Worm (Caenorhabditis elegans) whole organism, L4 larva: Measurements from ENCODE around the gene rpoa-49.
A peak's percentile ranks its signal among the peaks of the same experiment; 100 is the strongest.

Source experiments
- F10B5.3 ChIP-seq: sonication (generic microtip); optimal IDR thresholded peaks from 2 replicates; lab custom pipeline; 2016; ENCODE audit warnings: mild to moderate bottlenecking, missing genetic modification characterization, missing compliant biosample characterization
- F26F4.8 ChIP-seq: fragments of 200-800 bp; sonication (Bioruptor generic); conservative IDR thresholded peaks from 2 replicates; pipeline ENCODE4 v1.3.6; 2022; ENCODE audit warnings: missing genetic modification characterization, missing compliant biosample characterization
- F37D6.2 ChIP-seq: sonication (generic microtip); optimal IDR thresholded peaks from 2 replicates; lab custom pipeline; 2016; ENCODE audit warnings: mild to moderate bottlenecking, missing genetic modification characterization, missing compliant biosample characterization
- T26A8.4 ChIP-seq: fragments of 200-800 bp; sonication (Bioruptor generic); IDR thresholded peaks from 2 replicates; pipeline ENCODE4 v1.3.6; 2022; ENCODE audit warnings: missing genetic modification characterization, missing compliant biosample characterization
- Y105C5A.15 ChIP-seq: fragments of 200-800 bp; sonication (Bioruptor generic); IDR thresholded peaks from 2 replicates; pipeline ENCODE4 v1.3.6; 2022; ENCODE audit warnings: missing genetic modification characterization, missing compliant biosample characterization
- Y48G9A.11 ChIP-seq: fragments of 200-800 bp; sonication (Bioruptor generic); IDR thresholded peaks from 2 replicates; pipeline ENCODE4 v1.3.6; 2022; ENCODE audit warnings: missing genetic modification reagents, missing genetic modification characterization, missing compliant biosample characterization
- Y75B8A.6 ChIP-seq: fragments of 200-800 bp; sonication (Bioruptor generic); IDR thresholded peaks from 2 replicates; pipeline ENCODE4 v1.3.6; 2022; ENCODE audit warnings: missing genetic modification reagents, missing genetic modification characterization, missing compliant biosample characterization
- aly-2 ChIP-seq: sonication (generic microtip); optimal IDR thresholded peaks from 2 replicates; lab custom pipeline; 2018; ENCODE audit warnings: missing biosample characterization, missing genetic modification characterization
- attf-4 ChIP-seq: sonication (generic microtip); optimal IDR thresholded peaks from 3 replicates; lab custom pipeline; 2017; ENCODE audit warnings: missing biosample characterization, missing genetic modification characterization
- ceh-20 ChIP-seq: fragments of 200-800 bp; sonication (Bioruptor generic); IDR thresholded peaks from 2 replicates; pipeline ENCODE4 v1.3.6; 2022; ENCODE audit warnings: missing genetic modification reagents, missing genetic modification characterization, missing compliant biosample characterization
- ceh-44 ChIP-seq: fragments of 200-800 bp; sonication (Bioruptor generic); IDR thresholded peaks from 2 replicates; pipeline ENCODE4 v1.3.6; 2022; ENCODE audit warnings: missing genetic modification reagents, missing genetic modification characterization, missing compliant biosample characterization
- ceh-82 ChIP-seq: sonication (generic microtip); optimal IDR thresholded peaks from 2 replicates; lab custom pipeline; 2017; ENCODE audit warnings: missing biosample characterization, missing genetic modification characterization
- cey-2 ChIP-seq: sonication (generic microtip); optimal IDR thresholded peaks from 3 replicates; lab custom pipeline; 2017; ENCODE audit warnings: missing genetic modification characterization, mild to moderate bottlenecking, missing compliant biosample characterization, antibody characterized with exemption, borderline replicate concordance; ENCODE audit not compliant: insufficient read depth
- daf-16 ChIP-seq, 3 experiments: sonication (generic microtip); optimal IDR thresholded peaks; 2 replicates each; lab custom pipeline; 2016 to 2017; ENCODE audit warnings: missing genetic modification characterization in 3 of 3, missing genetic modification reagents in 3 of 3, mild to moderate bottlenecking in 2 of 3, missing compliant biosample characterization in 2 of 3, missing biosample characterization in 1 of 3, moderate library complexity in 1 of 3
- duxl-1 ChIP-seq: sonication (generic microtip); optimal IDR thresholded peaks from 2 replicates; lab custom pipeline; 2016; ENCODE audit warnings: mild to moderate bottlenecking, missing genetic modification characterization, moderate library complexity, missing compliant biosample characterization; ENCODE audit not compliant: poor library complexity
- dve-1 ChIP-seq: sonication (generic microtip); optimal IDR thresholded peaks from 2 replicates; lab custom pipeline; 2017; ENCODE audit warnings: antibody characterized with exemption, mild to moderate bottlenecking, missing genetic modification characterization, missing compliant biosample characterization; ENCODE audit not compliant: insufficient read depth
- egl-43 ChIP-seq: fragments of 200-800 bp; sonication (Bioruptor generic); IDR thresholded peaks from 2 replicates; pipeline ENCODE4 v1.3.6; 2022; ENCODE audit warnings: missing genetic modification reagents, missing genetic modification characterization, missing compliant biosample characterization
- fkh-10 ChIP-seq: fragments of 150-350 bp; optimal IDR thresholded peaks from 2 replicates; lab custom pipeline; 2014; ENCODE audit warnings: missing biosample characterization, missing genetic modification reagents, missing genetic modification characterization
- fos-1 ChIP-seq: fragments of 150-350 bp; optimal IDR thresholded peaks from 2 replicates; lab custom pipeline; 2014; ENCODE audit warnings: missing biosample characterization, missing genetic modification characterization
- hif-1 ChIP-seq, 2 experiments: sonication (generic microtip); optimal IDR thresholded peaks; 2 replicates each; lab custom pipeline; 2016 to 2017; ENCODE audit warnings: missing compliant biosample characterization in 2 of 2, missing genetic modification characterization in 2 of 2, missing genetic modification reagents in 2 of 2, missing genotype in 2 of 2, mild to moderate bottlenecking in 1 of 2
- hlh-11 ChIP-seq: fragments of 200-800 bp; sonication (Bioruptor generic); optimal IDR thresholded peaks from 2 replicates; lab custom pipeline; 2018; ENCODE audit warnings: mild to moderate bottlenecking, missing genetic modification characterization, missing compliant biosample characterization
- hlh-30 ChIP-seq: sonication (generic microtip); optimal IDR thresholded peaks from 2 replicates; lab custom pipeline; 2017; ENCODE audit warnings: antibody characterized with exemption, mild to moderate bottlenecking, missing genetic modification characterization, missing compliant biosample characterization; ENCODE audit not compliant: insufficient read depth
- hmg-1.1 ChIP-seq: fragments of 200-800 bp; sonication (Bioruptor generic); IDR thresholded peaks from 2 replicates; pipeline ENCODE4 v1.3.6; 2022; ENCODE audit warnings: missing genetic modification reagents, missing genetic modification characterization, missing compliant biosample characterization
- lim-7 ChIP-seq: fragments of 200-800 bp; sonication (Bioruptor generic); IDR thresholded peaks from 2 replicates; pipeline ENCODE4 v1.3.6; 2022; ENCODE audit warnings: missing genetic modification characterization, missing compliant biosample characterization
- lin-13 ChIP-seq: fragments of 150-350 bp; optimal IDR thresholded peaks from 2 replicates; lab custom pipeline; 2014; ENCODE audit warnings: missing biosample characterization, missing genetic modification reagents, missing genetic modification characterization
- lin-29 ChIP-seq: fragments of 200-800 bp; sonication (Bioruptor generic); IDR thresholded peaks from 2 replicates; pipeline ENCODE4 v1.3.6; 2022; ENCODE audit warnings: missing genetic modification reagents, missing genetic modification characterization, missing compliant biosample characterization
- lin-39 ChIP-seq: fragments of 150-350 bp; optimal IDR thresholded peaks from 2 replicates; lab custom pipeline; 2014; ENCODE audit warnings: missing biosample characterization, missing genetic modification reagents, missing genetic modification characterization
- lir-3 ChIP-seq: sonication (generic microtip); optimal IDR thresholded peaks from 2 replicates; lab custom pipeline; 2016; ENCODE audit warnings: mild to moderate bottlenecking, missing genetic modification characterization, missing compliant biosample characterization
- lsy-2 ChIP-seq, 2 experiments: fragments of 150-350 bp in 1 of 2; sonication (generic microtip) in 1 of 2; optimal IDR thresholded peaks; 2 replicates each; lab custom pipeline; 2014 to 2017; ENCODE audit warnings: missing biosample characterization in 2 of 2, missing genetic modification characterization in 2 of 2
- madf-5 ChIP-seq, 2 experiments: fragments of 200-800 bp; sonication (Bioruptor generic); IDR thresholded peaks; 2 replicates each; pipeline ENCODE4 v1.3.6; 2022; ENCODE audit warnings: missing compliant biosample characterization in 2 of 2, missing genetic modification characterization in 2 of 2
- madf-9 ChIP-seq: fragments of 200-800 bp; sonication (Bioruptor generic); conservative IDR thresholded peaks from 2 replicates; pipeline ENCODE4 v1.3.6; 2022; ENCODE audit warnings: missing genetic modification reagents, missing genetic modification characterization, missing compliant biosample characterization
- mdl-1 ChIP-seq, 2 experiments: fragments of 150-350 bp in 1 of 2; sonication (generic microtip) in 1 of 2; optimal IDR thresholded peaks; 2 replicates each; lab custom pipeline; 2014 to 2017; ENCODE audit warnings: missing biosample characterization in 2 of 2, missing genetic modification characterization in 2 of 2
- mep-1 ChIP-seq: fragments of 150-350 bp; sonication (generic microtip); optimal IDR thresholded peaks from 3 replicates; lab custom pipeline; 2014; ENCODE audit warnings: missing biosample characterization, missing genetic modification characterization
- nhr-10 ChIP-seq: fragments of 150-350 bp; optimal IDR thresholded peaks from 2 replicates; lab custom pipeline; 2014; ENCODE audit warnings: missing biosample characterization, missing genetic modification characterization
- nhr-102 ChIP-seq: sonication (generic microtip); optimal IDR thresholded peaks from 2 replicates; lab custom pipeline; 2016; ENCODE audit warnings: mild to moderate bottlenecking, missing genetic modification characterization, moderate library complexity, missing compliant biosample characterization
- nhr-11 ChIP-seq: fragments of 150-350 bp; optimal IDR thresholded peaks from 2 replicates; lab custom pipeline; 2014; ENCODE audit warnings: missing biosample characterization, missing genetic modification characterization
- nhr-28 ChIP-seq: fragments of 150-350 bp; optimal IDR thresholded peaks from 2 replicates; lab custom pipeline; 2014; ENCODE audit warnings: missing biosample characterization, missing genetic modification characterization
- nhr-41 ChIP-seq: fragments of 200-800 bp; sonication (Bioruptor generic); IDR thresholded peaks from 2 replicates; pipeline ENCODE4 v1.3.6; 2022; ENCODE audit warnings: missing genetic modification reagents, missing genetic modification characterization, missing compliant biosample characterization
- nhr-42 ChIP-seq: fragments of 200-800 bp; sonication (Bioruptor generic); IDR thresholded peaks from 2 replicates; pipeline ENCODE4 v1.3.6; 2022; ENCODE audit warnings: missing genetic modification characterization, missing compliant biosample characterization
- nhr-76 ChIP-seq: fragments of 150-350 bp; optimal IDR thresholded peaks from 2 replicates; lab custom pipeline; 2014; ENCODE audit warnings: missing biosample characterization, missing genetic modification characterization
- pqm-1 ChIP-seq: sonication (generic microtip); optimal IDR thresholded peaks from 2 replicates; lab custom pipeline; 2017; ENCODE audit warnings: missing biosample characterization, missing genetic modification characterization
- sdz-12 ChIP-seq: fragments of 200-800 bp; sonication (Bioruptor generic); optimal IDR thresholded peaks from 2 replicates; lab custom pipeline; 2018; ENCODE audit warnings: mild to moderate bottlenecking, missing genetic modification characterization, missing compliant biosample characterization
- snpc-1.2 ChIP-seq: fragments of 200-800 bp; sonication (Bioruptor generic); IDR thresholded peaks from 2 replicates; pipeline ENCODE4 v1.3.6; 2022; ENCODE audit warnings: missing genetic modification reagents, missing genetic modification characterization, missing compliant biosample characterization
- spr-1 ChIP-seq: sonication (generic microtip); optimal IDR thresholded peaks from 2 replicates; lab custom pipeline; 2016; ENCODE audit warnings: mild to moderate bottlenecking, missing genetic modification characterization, missing compliant biosample characterization
- spr-3 ChIP-seq: fragments of 200-800 bp; sonication (Bioruptor generic); optimal IDR thresholded peaks from 2 replicates; lab custom pipeline; 2018; ENCODE audit warnings: mild to moderate bottlenecking, missing genetic modification characterization, missing compliant biosample characterization
- tag-97 ChIP-seq: fragments of 200-800 bp; sonication (Bioruptor generic); IDR thresholded peaks from 2 replicates; pipeline ENCODE4 v1.3.6; 2022; ENCODE audit warnings: missing genetic modification characterization, missing compliant biosample characterization
- unc-130 ChIP-seq: sonication (generic microtip); optimal IDR thresholded peaks from 2 replicates; lab custom pipeline; 2016; ENCODE audit warnings: missing genetic modification reagents, missing genetic modification characterization, missing compliant biosample characterization
- zfp-2 ChIP-seq: sonication (generic microtip); optimal IDR thresholded peaks from 2 replicates; lab custom pipeline; 2016; ENCODE audit warnings: mild to moderate bottlenecking, missing genetic modification characterization, missing compliant biosample characterization
- zfp-3 ChIP-seq: fragments of 200-800 bp; sonication (Bioruptor generic); conservative IDR thresholded peaks from 2 replicates; pipeline ENCODE4 v1.3.6; 2022; ENCODE audit warnings: missing genetic modification reagents, missing genetic modification characterization, missing compliant biosample characterization
- zip-11 ChIP-seq: fragments of 200-800 bp; sonication (Bioruptor generic); IDR thresholded peaks from 2 replicates; pipeline ENCODE4 v1.3.6; 2022; ENCODE audit warnings: missing genetic modification characterization, missing compliant biosample characterization
- ztf-11 ChIP-seq: fragments of 150-350 bp; optimal IDR thresholded peaks from 2 replicates; lab custom pipeline; 2014; ENCODE audit warnings: missing biosample characterization, missing genetic modification characterization

The rpoa-49 gene

ce11 chrII:66322-66721 is 21.5 kb downstream of the rpoa-49 start:
- TF ChIP-seq Y48G9A.11 (GFP tag; lab: Robert Waterston, UW) (no peak), F26F4.8 (GFP tag; lab: Robert Waterston, UW) (no peak), F10B5.3 (tag; lab: Kevin White, UChicago) (no peak), madf-5 (GFP tag; IDR thresholded peaks at IDR 0.05; lab: Robert Waterston, UW) (no peak), Y75B8A.6 (GFP tag; lab: Robert Waterston, UW) (no peak), duxl-1 (no peak), attf-4 (no peak), nhr-42 (GFP tag; lab: Robert Waterston, UW) (no peak), lin-29 (GFP tag; lab: Robert Waterston, UW) (no peak), nhr-102 (tag; lab: Kevin White, UChicago) (no peak), egl-43 (no peak), dve-1 (tag; lab: Kevin White, UChicago) (peak; percentile 43), aly-2 (tag; lab: Kevin White, UChicago) (no peak), nhr-28 (tag; lab: Kevin White, UChicago) (peak; percentile 51), ceh-82 (tag; lab: Kevin White, UChicago) (no peak), daf-16 (GFP tag; optimal IDR thresholded peaks at IDR 0.05; lab: Kevin White, UChicago) (no peak), daf-16 (tag; optimal IDR thresholded peaks at IDR 0.05; lab: Kevin White, UChicago) (peak; percentile 19), zfp-2 (tag; lab: Kevin White, UChicago) (no peak), T26A8.4 (GFP tag; lab: Robert Waterston, UW) (no peak; the same call in 1 of the 2 replicates), fkh-10 (GFP tag; lab: Kevin White, UChicago) (no peak), nhr-11 (tag; lab: Kevin White, UChicago) (peak; percentile 2), hlh-30 (tag; lab: Kevin White, UChicago) (peak; percentile 86), nhr-10 (no peak), lim-7 (GFP tag; lab: Robert Waterston, UW) (no peak), zfp-3 (no peak), pqm-1 (tag; lab: Kevin White, UChicago) (no peak), hif-1 (tag; optimal IDR thresholded peaks at IDR 0.05; lab: Kevin White, UChicago) (no peak), F37D6.2 (tag; lab: Kevin White, UChicago) (no peak), snpc-1.2 (GFP tag; lab: Robert Waterston, UW) (no peak), hlh-11 (tag; lab: Kevin White, UChicago) (peak; percentile 82), lir-3 (tag; lab: Kevin White, UChicago) (no peak), zip-11 (GFP tag; lab: Robert Waterston, UW) (no peak), unc-130 (no peak), cey-2 (tag; lab: Kevin White, UChicago) (no peak), mdl-1 (tag; optimal IDR thresholded peaks at IDR 0.05; lab: Kevin White, UChicago) (peak; percentile 27 to 84), nhr-41 (GFP tag; lab: Robert Waterston, UW) (no peak), Y105C5A.15 (GFP tag; lab: Robert Waterston, UW) (no peak), nhr-76 (tag; lab: Kevin White, UChicago) (no peak), fos-1 (tag; lab: Kevin White, UChicago) (no peak), ceh-20 (no peak), madf-9 (GFP tag; lab: Robert Waterston, UW) (peak; percentile 71), lsy-2 (tag; optimal IDR thresholded peaks at IDR 0.05; lab: Kevin White, UChicago) (no peak), lin-39 (tag; lab: Kevin White, UChicago) (no peak), ztf-11 (tag; lab: Kevin White, UChicago) (no peak), lin-13 (GFP tag; lab: Kevin White, UChicago) (no peak), sdz-12 (GFP tag; lab: Kevin White, UChicago) (no peak), tag-97 (no peak), hmg-1.1 (peak; percentile 29; the same call in 1 of the 2 replicates), mep-1 (tag; lab: Kevin White, UChicago) (peak; percentile 38), spr-3 (GFP tag; lab: Kevin White, UChicago) (no peak), ceh-44 (no peak), spr-1 (peak; percentile 45)
